Worm (Caenorhabditis elegans) whole organism, L2 larva: ENCODE measurements around the gene valv-1.
A peak's percentile ranks its signal among the peaks of the same experiment; 100 is the strongest.

Experiments used
- C34F6.9 ChIP-seq: fragments of 150-350 bp; optimal IDR thresholded peaks from 2 replicates; lab custom pipeline; 2014; ENCODE audit warnings: missing biosample characterization, missing genetic modification characterization
- F13H6.1 ChIP-seq: sonication (generic microtip); optimal IDR thresholded peaks from 2 replicates; lab custom pipeline; 2016; ENCODE audit warnings: missing genetic modification characterization, missing compliant biosample characterization
- R02D3.7 ChIP-seq: fragments of 150-350 bp; optimal IDR thresholded peaks from 2 replicates; lab custom pipeline; 2014; ENCODE audit warnings: missing biosample characterization, missing genetic modification characterization
- Y55F3AM.14 ChIP-seq: fragments of 200-800 bp; sonication (Bioruptor generic); optimal IDR thresholded peaks from 2 replicates; lab custom pipeline; 2018; ENCODE audit warnings: mild to moderate bottlenecking, missing genetic modification characterization, missing compliant biosample characterization
- ZK546.5 ChIP-seq: sonication (generic microtip); optimal IDR thresholded peaks from 2 replicates; lab custom pipeline; 2017; ENCODE audit warnings: missing biosample characterization, missing genetic modification characterization
- aly-2 ChIP-seq: fragments of 150-350 bp; optimal IDR thresholded peaks from 2 replicates; lab custom pipeline; 2014; ENCODE audit warnings: missing biosample characterization, missing genetic modification characterization
- ama-1 ChIP-seq: fragments of 150-350 bp; optimal IDR thresholded peaks from 2 replicates; lab custom pipeline; 2018; ENCODE audit warnings: inconsistent platforms
- blmp-1 ChIP-seq: sonication (generic microtip); optimal IDR thresholded peaks from 2 replicates; lab custom pipeline; 2017; ENCODE audit warnings: missing genetic modification characterization, mild to moderate bottlenecking, missing compliant biosample characterization, antibody characterized with exemption, moderate library complexity; ENCODE audit not compliant: insufficient read depth
- ceh-16 ChIP-seq: fragments of 150-350 bp; optimal IDR thresholded peaks from 2 replicates; lab custom pipeline; 2014; ENCODE audit warnings: missing biosample characterization, missing genetic modification characterization
- ceh-82 ChIP-seq: fragments of 150-350 bp; optimal IDR thresholded peaks from 2 replicates; lab custom pipeline; 2014; ENCODE audit warnings: missing biosample characterization, missing genetic modification characterization
- crh-2 ChIP-seq: sonication (generic microtip); optimal IDR thresholded peaks from 2 replicates; lab custom pipeline; 2017; ENCODE audit warnings: missing biosample characterization, missing genetic modification characterization
- egl-27 ChIP-seq: sonication (generic microtip); optimal IDR thresholded peaks from 3 replicates; lab custom pipeline; 2017; ENCODE audit warnings: missing biosample characterization, missing genetic modification reagents, missing genetic modification characterization
- elt-1 ChIP-seq: fragments of 150-350 bp; optimal IDR thresholded peaks from 2 replicates; lab custom pipeline; 2014; ENCODE audit warnings: missing biosample characterization, missing genetic modification characterization
- elt-3 ChIP-seq: sonication (generic microtip); optimal IDR thresholded peaks from 2 replicates; lab custom pipeline; 2017; ENCODE audit warnings: missing biosample characterization, missing genetic modification characterization
- fos-1 ChIP-seq: fragments of 150-350 bp; optimal IDR thresholded peaks from 2 replicates; lab custom pipeline; 2014; ENCODE audit warnings: missing biosample characterization, missing genetic modification characterization
- gmeb-1 ChIP-seq: fragments of 150-350 bp; optimal IDR thresholded peaks from 2 replicates; lab custom pipeline; 2014; ENCODE audit warnings: missing biosample characterization, missing genetic modification characterization
- lin-11 ChIP-seq: fragments of 150-350 bp; sonication (generic microtip); optimal IDR thresholded peaks from 2 replicates; lab custom pipeline; 2014; ENCODE audit warnings: missing biosample characterization, missing genetic modification characterization, inconsistent platforms, mixed read lengths
- lin-13 ChIP-seq: fragments of 150-350 bp; optimal IDR thresholded peaks from 2 replicates; lab custom pipeline; 2014; ENCODE audit warnings: missing biosample characterization, missing genetic modification reagents, missing genetic modification characterization
- lsy-2 ChIP-seq, 2 experiments: fragments of 150-350 bp in 1 of 2; sonication (generic microtip) in 1 of 2; optimal IDR thresholded peaks; 2 replicates each; lab custom pipeline; 2014 to 2017; ENCODE audit warnings: missing biosample characterization in 2 of 2, missing genetic modification characterization in 2 of 2
- mab-5 ChIP-seq: fragments of 150-350 bp; optimal IDR thresholded peaks from 2 replicates; lab custom pipeline; 2014; ENCODE audit warnings: missing biosample characterization, missing genetic modification characterization
- mbf-1 ChIP-seq: sonication (generic microtip); optimal IDR thresholded peaks from 2 replicates; lab custom pipeline; 2017; ENCODE audit warnings: missing biosample characterization, missing genetic modification characterization
- nhr-10 ChIP-seq: sonication (generic microtip); optimal IDR thresholded peaks from 2 replicates; lab custom pipeline; 2017; ENCODE audit warnings: missing biosample characterization, missing genetic modification characterization
- nhr-11 ChIP-seq: fragments of 150-350 bp; optimal IDR thresholded peaks from 2 replicates; lab custom pipeline; 2014; ENCODE audit warnings: missing biosample characterization, missing genetic modification characterization
- nhr-12 ChIP-seq: fragments of 150-350 bp; optimal IDR thresholded peaks from 2 replicates; lab custom pipeline; 2014; ENCODE audit warnings: missing biosample characterization, missing genetic modification characterization
- nhr-129 ChIP-seq: fragments of 150-350 bp; optimal IDR thresholded peaks from 2 replicates; lab custom pipeline; 2014; ENCODE audit warnings: missing biosample characterization, missing genetic modification characterization
- nhr-21 ChIP-seq: fragments of 150-350 bp; optimal IDR thresholded peaks from 2 replicates; lab custom pipeline; 2014; ENCODE audit warnings: missing biosample characterization, missing genetic modification characterization
- nhr-23 ChIP-seq: fragments of 150-350 bp; optimal IDR thresholded peaks from 2 replicates; lab custom pipeline; 2014; ENCODE audit warnings: missing biosample characterization, missing genetic modification reagents, missing genetic modification characterization
- nhr-237 ChIP-seq: fragments of 150-350 bp; optimal IDR thresholded peaks from 2 replicates; lab custom pipeline; 2014; ENCODE audit warnings: missing biosample characterization, missing genetic modification characterization
- nhr-25 ChIP-seq: fragments of 150-350 bp; sonication (generic microtip); optimal IDR thresholded peaks from 3 replicates; lab custom pipeline; 2014; ENCODE audit warnings: missing biosample characterization, missing genetic modification characterization
- skn-1 ChIP-seq: sonication (generic microtip); optimal IDR thresholded peaks from 2 replicates; lab custom pipeline; 2017; ENCODE audit warnings: missing biosample characterization, missing genetic modification characterization
- sma-3 ChIP-seq: sonication (generic microtip); optimal IDR thresholded peaks from 2 replicates; lab custom pipeline; 2016; ENCODE audit warnings: missing genetic modification reagents, missing genetic modification characterization, missing compliant biosample characterization
- sma-9 ChIP-seq, 2 experiments: fragments of 150-350 bp in 1 of 2; sonication (generic microtip) in 1 of 2; optimal IDR thresholded peaks; 2 replicates each; lab custom pipeline; 2014 to 2016; ENCODE audit warnings: missing genetic modification characterization in 2 of 2, mild to moderate bottlenecking in 1 of 2, missing biosample characterization in 1 of 2, missing compliant biosample characterization in 1 of 2, missing genetic modification reagents in 1 of 2, moderate library complexity in 1 of 2
- unc-39 ChIP-seq: fragments of 150-350 bp; optimal IDR thresholded peaks from 2 replicates; lab custom pipeline; 2014; ENCODE audit warnings: missing biosample characterization, missing genetic modification characterization
- unc-55 ChIP-seq: fragments of 150-350 bp; sonication (generic microtip); optimal IDR thresholded peaks from 3 replicates; lab custom pipeline; 2014; ENCODE audit warnings: missing biosample characterization, missing genetic modification reagents, missing genetic modification characterization
- unc-62 ChIP-seq: fragments of 150-350 bp; optimal IDR thresholded peaks from 2 replicates; lab custom pipeline; 2014; ENCODE audit warnings: missing biosample characterization, missing genetic modification reagents, missing genetic modification characterization
- zag-1 ChIP-seq: fragments of 150-350 bp; optimal IDR thresholded peaks from 2 replicates; lab custom pipeline; 2014; ENCODE audit warnings: missing biosample characterization, missing genetic modification characterization
- ztf-11 ChIP-seq: sonication (generic microtip); optimal IDR thresholded peaks from 2 replicates; lab custom pipeline; 2017; ENCODE audit warnings: missing biosample characterization, missing genetic modification characterization
- ztf-4 ChIP-seq: fragments of 150-350 bp; optimal IDR thresholded peaks from 2 replicates; lab custom pipeline; 2014; ENCODE audit warnings: missing biosample characterization, missing genetic modification characterization

Gene valv-1

ce11 chrIV:7486201-7486947, 41.2 kb upstream of the valv-1 start, which contains the start of the genes his-61 and his-62:
Gene his-61 (minus strand): TSS chrIV:7486217.
Gene his-62 (plus strand): TSS chrIV:7486545.
- TF ChIP-seq ztf-4 (tag; lab: Kevin White, UChicago) (no peak), nhr-11 (tag; lab: Kevin White, UChicago) (no peak), lin-13 (GFP tag; lab: Kevin White, UChicago) (peak; percentile 74), R02D3.7 (tag; lab: Kevin White, UChicago) (no peak), ceh-82 (tag; lab: Kevin White, UChicago) (no peak), unc-39 (tag; lab: Kevin White, UChicago) (no peak), nhr-23 (no peak), nhr-21 (tag; lab: Kevin White, UChicago) (no peak), F13H6.1 (tag; lab: Kevin White, UChicago) (peak; percentile 73), unc-55 (GFP tag; lab: Kevin White, UChicago) (peak; percentile 49), blmp-1 (tag; lab: Kevin White, UChicago) (no peak), ZK546.5 (tag; lab: Kevin White, UChicago) (no peak), fos-1 (tag; lab: Kevin White, UChicago) (peak; percentile 52), mab-5 (tag; lab: Kevin White, UChicago) (peak; percentile 71), zag-1 (tag; lab: Kevin White, UChicago) (peak; percentile 61), lin-11 (tag; lab: Kevin White, UChicago) (no peak), nhr-129 (tag; lab: Kevin White, UChicago) (peak; percentile 24), crh-2 (peak; percentile 81), sma-3 (GFP tag; lab: Kevin White, UChicago) (peak; percentile 52), ztf-11 (tag; lab: Kevin White, UChicago) (no peak), sma-9 (GFP tag; optimal IDR thresholded peaks at IDR 0.05; lab: Kevin White, UChicago) (peak; percentile 89), sma-9 (tag; optimal IDR thresholded peaks at IDR 0.05; lab: Kevin White, UChicago) (no peak), C34F6.9 (peak; percentile 56), gmeb-1 (tag; lab: Kevin White, UChicago) (no peak), egl-27 (tag; lab: Kevin White, UChicago) (no peak), elt-1 (tag; lab: Kevin White, UChicago) (no peak), lsy-2 (tag; optimal IDR thresholded peaks at IDR 0.05; lab: Kevin White, UChicago) (peak; percentile 2 to 65), nhr-25 (tag; lab: Kevin White, UChicago) (peak; percentile 80), ceh-16 (tag; lab: Kevin White, UChicago) (peak; percentile 51), nhr-12 (no peak), Y55F3AM.14 (no peak)

- TF ChIP-seq unc-55 (GFP tag; lab: Kevin White, UChicago), result peak; percentile 46
- no peak for TF ChIP-seq lsy-2 (tag; optimal IDR thresholded peaks at IDR 0.05; lab: Kevin White, UChicago)
Measured at ce11 chrIV:7478134-7478533, 33.0 kb upstream of the valv-1 start, which contains the start of gene rod-1. Gene rod-1 (plus strand): TSS chrIV:7478452.

- no peak for TF ChIP-seq elt-3 (tag; lab: Kevin White, UChicago)
- TF ChIP-seq unc-62 (GFP tag; lab: Kevin White, UChicago), result no peak
- TF ChIP-seq mbf-1 (tag; lab: Kevin White, UChicago), result no peak
- TF ChIP-seq skn-1 (tag; lab: Kevin White, UChicago), result no peak
- no peak for TF ChIP-seq nhr-12
- no peak for TF ChIP-seq nhr-237 (tag; lab: Kevin White, UChicago)
- no peak for TF ChIP-seq Y55F3AM.14
- TF ChIP-seq nhr-10 (tag; lab: Kevin White, UChicago), result no peak
- no peak for TF ChIP-seq F13H6.1 (tag; lab: Kevin White, UChicago)
- TF ChIP-seq crh-2, result no peak
- TF ChIP-seq ama-1, result no peak
- TF ChIP-seq unc-55 (GFP tag; lab: Kevin White, UChicago), result no peak
- no peak for TF ChIP-seq lin-13 (GFP tag; lab: Kevin White, UChicago)
- no peak for TF ChIP-seq aly-2
- TF ChIP-seq C34F6.9, result no peak
Measured at ce11 chrIV:7477697-7478096, 32.6 kb upstream of the valv-1 start.
